Worm (Caenorhabditis elegans) whole organism, L1 larva: Measurements from ENCODE around the gene npax-1.

ENCODE experiments used
- C16A3.4 ChIP-seq: fragments of 150-350 bp; optimal IDR thresholded peaks from 2 replicates; lab custom pipeline; 2014; ENCODE audit warnings: missing biosample characterization, missing genetic modification characterization
- aha-1 ChIP-seq: fragments of 150-350 bp; optimal IDR thresholded peaks from 2 replicates; lab custom pipeline; 2014; ENCODE audit warnings: missing biosample characterization, missing genetic modification characterization
- alr-1 ChIP-seq: fragments of 200-800 bp; sonication (Bioruptor generic); optimal IDR thresholded peaks from 2 replicates; lab custom pipeline; 2018; ENCODE audit warnings: borderline replicate concordance, mild to moderate bottlenecking, missing genetic modification characterization, missing compliant biosample characterization
- blmp-1 ChIP-seq: fragments of 150-350 bp; optimal IDR thresholded peaks from 2 replicates; lab custom pipeline; 2014; ENCODE audit warnings: missing biosample characterization, missing genetic modification characterization
- ceh-82 ChIP-seq, 3 experiments: fragments of 150-350 bp in 1 of 3; sonication (generic microtip) in 2 of 3; optimal IDR thresholded peaks; 2 replicates each; lab custom pipeline; 2014 to 2017; ENCODE audit warnings: missing biosample characterization in 3 of 3, missing genetic modification characterization in 3 of 3
- ces-1 ChIP-seq: fragments of 150-350 bp; optimal IDR thresholded peaks from 2 replicates; lab custom pipeline; 2014; ENCODE audit warnings: missing biosample characterization, missing genetic modification reagents, missing genetic modification characterization
- efl-1 ChIP-seq, 4 experiments: fragments of 150-350 bp; optimal IDR thresholded peaks in 3 of 4; peaks in 1 of 4; 1 replicate in 1 of 4; 2 replicates in 3 of 4; lab custom pipeline; 2014; ENCODE audit warnings: missing biosample characterization in 2 of 4, missing genetic modification characterization in 2 of 4, missing genetic modification reagents in 2 of 4
- efl-3 ChIP-seq: fragments of 200-800 bp; sonication (Bioruptor generic); optimal IDR thresholded peaks from 2 replicates; lab custom pipeline; 2018; ENCODE audit warnings: mild to moderate bottlenecking, missing genetic modification characterization, missing compliant biosample characterization
- egl-27 ChIP-seq, 2 experiments: fragments of 150-350 bp in 1 of 2; sonication (generic microtip); optimal IDR thresholded peaks; 3 replicates each; lab custom pipeline; 2017 to 2018; ENCODE audit warnings: missing biosample characterization in 2 of 2, missing genetic modification characterization in 2 of 2, missing genetic modification reagents in 2 of 2
- elt-3 ChIP-seq, 6 experiments: fragments of 150-350 bp in 1 of 6; sonication (generic microtip); optimal IDR thresholded peaks; 2 replicates each; lab custom pipeline; 2017 to 2018; ENCODE audit warnings: missing biosample characterization in 6 of 6, missing genetic modification characterization in 6 of 6, inconsistent platforms in 1 of 6
- fkh-10 ChIP-seq: sonication (generic microtip); optimal IDR thresholded peaks from 2 replicates; lab custom pipeline; 2017; ENCODE audit warnings: missing biosample characterization, missing genetic modification reagents, missing genetic modification characterization
- fos-1 ChIP-seq: fragments of 150-350 bp; optimal IDR thresholded peaks from 2 replicates; lab custom pipeline; 2014; ENCODE audit warnings: missing biosample characterization, missing genetic modification characterization
- hlh-4 ChIP-seq: sonication (generic microtip); optimal IDR thresholded peaks from 2 replicates; lab custom pipeline; 2016; ENCODE audit warnings: mild to moderate bottlenecking, missing genetic modification characterization, missing compliant biosample characterization
- irx-1 ChIP-seq: sonication (generic microtip); optimal IDR thresholded peaks from 2 replicates; lab custom pipeline; 2016; ENCODE audit warnings: missing genetic modification characterization, missing compliant biosample characterization
- lin-14 ChIP-seq: fragments of 200-800 bp; sonication (Bioruptor generic); optimal IDR thresholded peaks from 2 replicates; lab custom pipeline; 2018; ENCODE audit warnings: mild to moderate bottlenecking, missing genetic modification characterization, moderate library complexity, missing compliant biosample characterization
- lin-15B ChIP-seq: fragments of 150-350 bp; sonication (generic microtip); optimal IDR thresholded peaks from 3 replicates; lab custom pipeline; 2014; ENCODE audit warnings: missing biosample characterization, missing genetic modification characterization
- lin-35 ChIP-seq, 2 experiments: fragments of 150-350 bp; optimal IDR thresholded peaks; 2 replicates each; lab custom pipeline; 2014; ENCODE audit warnings: missing biosample characterization in 2 of 2, missing genetic modification characterization in 2 of 2, missing genetic modification reagents in 2 of 2
- lin-39 ChIP-seq: fragments of 150-350 bp; optimal IDR thresholded peaks from 2 replicates; lab custom pipeline; 2014; ENCODE audit warnings: missing biosample characterization, missing genetic modification reagents, missing genetic modification characterization
- lir-3 ChIP-seq: sonication (generic microtip); optimal IDR thresholded peaks from 2 replicates; lab custom pipeline; 2016; ENCODE audit warnings: mild to moderate bottlenecking, missing genetic modification characterization, moderate library complexity, missing compliant biosample characterization; ENCODE audit not compliant: poor library complexity
- lsy-2 ChIP-seq, 2 experiments: fragments of 150-350 bp; optimal IDR thresholded peaks; 2 replicates each; lab custom pipeline; 2014; ENCODE audit warnings: missing biosample characterization in 2 of 2, missing genetic modification characterization in 2 of 2
- mdl-1 ChIP-seq, 2 experiments: fragments of 150-350 bp; optimal IDR thresholded peaks; 2 replicates each; lab custom pipeline; 2014 to 2017; ENCODE audit warnings: missing biosample characterization in 2 of 2, missing genetic modification characterization in 2 of 2, inconsistent platforms in 1 of 2
- mef-2 ChIP-seq: fragments of 150-350 bp; optimal IDR thresholded peaks from 2 replicates; lab custom pipeline; 2014; ENCODE audit warnings: missing biosample characterization, missing genetic modification characterization
- mep-1 ChIP-seq: fragments of 150-350 bp; optimal IDR thresholded peaks from 2 replicates; lab custom pipeline; 2014; ENCODE audit warnings: missing biosample characterization, missing genetic modification characterization
- nhr-19 ChIP-seq: fragments of 200-800 bp; sonication (Bioruptor generic); conservative IDR thresholded peaks from 2 replicates; pipeline ENCODE4 v1.3.6; 2022; ENCODE audit warnings: missing genetic modification characterization, missing compliant biosample characterization
- nhr-20 ChIP-seq: sonication (generic microtip); optimal IDR thresholded peaks from 2 replicates; lab custom pipeline; 2016; ENCODE audit warnings: mild to moderate bottlenecking, missing genetic modification characterization, missing compliant biosample characterization
- nhr-237 ChIP-seq: fragments of 150-350 bp; optimal IDR thresholded peaks from 2 replicates; lab custom pipeline; 2014; ENCODE audit warnings: missing biosample characterization, missing genetic modification characterization
- nhr-47 ChIP-seq: sonication (generic microtip); optimal IDR thresholded peaks from 2 replicates; lab custom pipeline; 2016; ENCODE audit warnings: mild to moderate bottlenecking, missing genetic modification characterization, moderate library complexity, missing compliant biosample characterization
- nhr-71 ChIP-seq: sonication (generic microtip); optimal IDR thresholded peaks from 2 replicates; lab custom pipeline; 2016; ENCODE audit warnings: mild to moderate bottlenecking, missing genetic modification characterization, moderate library complexity, missing compliant biosample characterization
- nhr-85 ChIP-seq: sonication (generic microtip); peaks from one replicate; lab custom pipeline; 2016; ENCODE audit warnings: missing genetic modification characterization, inconsistent platforms, missing compliant biosample characterization
- nhr-90 ChIP-seq: sonication (generic microtip); optimal IDR thresholded peaks from 2 replicates; lab custom pipeline; 2016; ENCODE audit warnings: mild to moderate bottlenecking, missing genetic modification characterization, missing compliant biosample characterization; ENCODE audit not compliant: poor library complexity
- pax-3 ChIP-seq: fragments of 200-800 bp; sonication (Bioruptor generic); optimal IDR thresholded peaks from 2 replicates; lab custom pipeline; 2018; ENCODE audit warnings: mild to moderate bottlenecking, missing genetic modification characterization, moderate library complexity, missing compliant biosample characterization
- pqm-1 ChIP-seq: sonication (generic microtip); optimal IDR thresholded peaks from 3 replicates; lab custom pipeline; 2017; ENCODE audit warnings: missing biosample characterization, missing genetic modification characterization
- rnt-1 ChIP-seq: sonication (generic microtip); optimal IDR thresholded peaks from 2 replicates; lab custom pipeline; 2016; ENCODE audit warnings: mild to moderate bottlenecking, missing genetic modification characterization, moderate library complexity, missing compliant biosample characterization
- snu-23 ChIP-seq: sonication (generic microtip); optimal IDR thresholded peaks from 2 replicates; lab custom pipeline; 2016; ENCODE audit warnings: missing genetic modification characterization, missing compliant biosample characterization
- sox-4 ChIP-seq: sonication (generic microtip); optimal IDR thresholded peaks from 2 replicates; lab custom pipeline; 2016; ENCODE audit warnings: missing genetic modification characterization, missing compliant biosample characterization
- sptf-1 ChIP-seq: fragments of 150-350 bp; optimal IDR thresholded peaks from 2 replicates; lab custom pipeline; 2014; ENCODE audit warnings: missing biosample characterization, missing genetic modification characterization
- sup-37 ChIP-seq: fragments of 200-800 bp; sonication (Bioruptor generic); optimal IDR thresholded peaks from 2 replicates; lab custom pipeline; 2018; ENCODE audit warnings: mild to moderate bottlenecking, missing genetic modification characterization, missing compliant biosample characterization
- tbx-2 ChIP-seq: sonication (generic microtip); optimal IDR thresholded peaks from 2 replicates; lab custom pipeline; 2016; ENCODE audit warnings: missing genetic modification characterization, missing compliant biosample characterization
- unc-130 ChIP-seq: fragments of 150-350 bp; optimal IDR thresholded peaks from 2 replicates; lab custom pipeline; 2017; ENCODE audit warnings: missing biosample characterization, missing genetic modification characterization, inconsistent platforms
- vab-15 ChIP-seq: sonication (generic microtip); optimal IDR thresholded peaks from 2 replicates; lab custom pipeline; 2017; ENCODE audit warnings: missing genotype, mild to moderate bottlenecking, missing genetic modification characterization, missing compliant biosample characterization
- zag-1 ChIP-seq: fragments of 150-350 bp; optimal IDR thresholded peaks from 2 replicates; lab custom pipeline; 2014; ENCODE audit warnings: missing biosample characterization, missing genetic modification characterization
- ztf-4 ChIP-seq: fragments of 150-350 bp; optimal IDR thresholded peaks from 2 replicates; lab custom pipeline; 2014; ENCODE audit warnings: missing biosample characterization, missing genetic modification characterization

npax-1 gene

DNA sequence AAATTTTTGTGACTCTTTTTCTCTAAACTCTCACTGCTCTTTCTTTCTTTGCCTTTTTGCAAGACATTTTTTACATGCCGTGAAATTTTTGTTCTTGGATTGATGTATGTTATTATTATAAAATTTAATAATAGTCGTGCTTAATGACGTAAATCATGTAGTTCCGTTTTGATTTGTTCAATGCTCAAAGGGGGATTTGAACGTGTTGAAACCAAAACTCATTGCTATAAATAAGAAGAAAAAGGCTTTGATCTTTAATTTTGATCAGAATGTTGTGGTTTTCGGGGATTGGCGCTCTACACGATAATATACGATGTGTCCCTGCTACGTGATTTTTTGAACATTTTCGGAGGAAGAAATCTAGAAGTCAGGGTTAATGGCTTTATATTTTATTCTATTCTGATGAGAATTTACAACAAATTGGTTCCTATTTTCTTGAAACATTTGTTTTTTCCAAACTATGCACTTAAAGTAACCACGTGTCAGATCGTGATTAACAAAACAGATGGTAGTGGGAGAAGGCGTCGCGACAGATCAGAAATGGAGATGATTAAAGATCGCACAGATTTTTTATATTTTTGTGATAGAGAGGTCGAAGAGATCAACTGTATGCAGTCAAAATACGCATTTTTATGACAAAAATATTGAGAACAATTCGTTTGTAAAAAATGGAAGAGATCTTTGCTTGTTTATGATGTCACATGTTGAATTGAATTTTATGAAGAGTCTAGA lies 10.6 kb upstream of the npax-1 start (continued):
- TF ChIP-seq sup-37 (GFP tag; lab: Kevin White, UChicago) (no peak), pqm-1 (tag; lab: Kevin White, UChicago) (no peak), efl-1 (optimal IDR thresholded peaks at IDR 0.05; lab: Kevin White, UChicago) (no peak), efl-1 (GFP tag; optimal IDR thresholded peaks at IDR 0.05 in 1 of 2; lab: Kevin White, UChicago) (peak in 1 of 2 experiments; percentile 87), lir-3 (tag; lab: Kevin White, UChicago) (no peak), nhr-71 (tag; lab: Kevin White, UChicago) (peak; percentile 19), nhr-19 (GFP tag; lab: Robert Waterston, UW) (peak; percentile 19; the same call in 1 of the 2 replicates), hlh-4 (tag; lab: Kevin White, UChicago) (no peak), ceh-82 (tag; optimal IDR thresholded peaks at IDR 0.05; lab: Kevin White, UChicago) (no peak), sox-4 (tag; lab: Kevin White, UChicago) (no peak)

DNA sequence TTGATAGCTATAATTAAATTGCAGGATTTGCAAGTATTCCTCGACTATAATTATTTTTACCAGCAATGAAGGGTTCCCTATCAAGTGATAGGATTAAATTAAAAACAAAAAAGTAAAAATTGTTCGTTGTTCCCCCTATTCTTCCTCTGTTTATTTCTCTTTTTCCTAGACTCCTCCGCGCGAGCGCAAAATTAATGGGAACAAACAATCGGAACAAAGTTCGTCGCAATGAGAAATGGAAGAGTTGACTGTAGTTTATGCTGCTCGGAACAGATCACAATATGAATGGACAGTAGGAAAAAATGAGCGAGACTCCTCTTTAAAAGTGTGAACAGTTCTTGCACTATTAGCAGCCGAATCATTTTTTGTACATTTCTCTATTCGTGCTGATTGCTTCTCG lies 9.6 kb upstream of the npax-1 start:
- no peak for TF ChIP-seq pax-3
- no peak for TF ChIP-seq blmp-1 (tag; lab: Kevin White, UChicago)
- TF ChIP-seq egl-27 (tag; optimal IDR thresholded peaks at IDR 0.05; lab: Kevin White, UChicago), result no peak
- TF ChIP-seq mef-2 (tag; lab: Kevin White, UChicago), result no peak
- TF ChIP-seq fkh-10, result no peak
- TF ChIP-seq lin-15B (tag; lab: Kevin White, UChicago), result no peak
- TF ChIP-seq lsy-2 (tag; optimal IDR thresholded peaks at IDR 0.05; lab: Kevin White, UChicago), result no peak
- no peak for TF ChIP-seq sox-4 (tag; lab: Kevin White, UChicago)
- no peak for TF ChIP-seq lin-14 (GFP tag; lab: Kevin White, UChicago)
- no peak for TF ChIP-seq alr-1
- TF ChIP-seq nhr-237 (tag; lab: Kevin White, UChicago), result no peak
- TF ChIP-seq ces-1 (GFP tag; lab: Kevin White, UChicago), result no peak
- no peak for TF ChIP-seq aha-1 (tag; lab: Kevin White, UChicago)

DNA sequence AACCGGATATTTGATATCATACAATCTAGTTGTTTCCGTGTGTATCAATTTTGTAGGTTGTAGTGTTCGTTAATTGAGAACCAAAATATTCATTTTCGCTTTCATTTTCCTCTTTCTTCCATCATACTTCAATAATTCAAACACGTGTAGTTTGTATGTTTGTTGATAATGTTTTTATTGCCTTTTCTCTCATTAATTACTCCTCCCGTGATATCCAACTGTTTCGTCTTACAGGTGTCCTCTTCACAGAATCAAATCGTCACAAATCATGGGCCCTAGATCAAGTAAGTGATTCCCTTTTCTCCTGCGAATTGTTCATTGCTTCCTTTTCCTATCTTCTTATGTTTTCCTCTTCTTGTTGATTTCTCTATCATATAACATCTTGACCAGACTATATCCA lies 7.9 kb upstream of the npax-1 start, which contains the start of gene nhr-21:
nhr-21 (plus strand) TSS at position 235 of the 400 bp plus-strand sequence.
- TF ChIP-seq nhr-47, result peak; percentile 46
- TF ChIP-seq mep-1, result no peak
- no peak for TF ChIP-seq efl-3 (GFP tag; lab: Kevin White, UChicago)
- peak; percentile 98 for TF ChIP-seq nhr-85
- TF ChIP-seq pax-3, result no peak
- TF ChIP-seq zag-1 (tag; lab: Kevin White, UChicago), result no peak
- peak in 1 of 2 experiments; percentile 40 for TF ChIP-seq lin-35 (GFP tag; optimal IDR thresholded peaks at IDR 0.05; lab: Kevin White, UChicago)
- peak; percentile 21 for TF ChIP-seq ztf-4 (tag; lab: Kevin White, UChicago)
- peak; percentile 44 for TF ChIP-seq irx-1 (tag; lab: Kevin White, UChicago)
- peak in 1 of 2 experiments; percentile 58 for TF ChIP-seq mdl-1 (tag; optimal IDR thresholded peaks at IDR 0.05; lab: Kevin White, UChicago)
- TF ChIP-seq blmp-1 (tag; lab: Kevin White, UChicago), result peak; percentile 89
- TF ChIP-seq vab-15, result peak; percentile 61
- TF ChIP-seq nhr-20 (tag; lab: Kevin White, UChicago), result peak; percentile 89
- TF ChIP-seq nhr-71 (tag; lab: Kevin White, UChicago), result peak; percentile 88
- TF ChIP-seq sptf-1 (tag; lab: Kevin White, UChicago), result no peak
- peak; percentile 18 for TF ChIP-seq fos-1 (tag; lab: Kevin White, UChicago)
- peak; percentile 74 for TF ChIP-seq nhr-19 (GFP tag; lab: Robert Waterston, UW)
- TF ChIP-seq unc-130, result peak; percentile 28
- TF ChIP-seq nhr-90 (tag; lab: Kevin White, UChicago), result peak; percentile 73
- TF ChIP-seq elt-3 (tag; optimal IDR thresholded peaks at IDR 0.05; lab: Kevin White, UChicago), result peak in 5 of 6 experiments; percentile 46 to 91 (median 62)
- peak; percentile 28 to 40 for TF ChIP-seq lsy-2 (tag; optimal IDR thresholded peaks at IDR 0.05; lab: Kevin White, UChicago)
- TF ChIP-seq C16A3.4 (tag; lab: Kevin White, UChicago), result peak; percentile 23
- peak; percentile 66 for TF ChIP-seq snu-23 (GFP tag; lab: Kevin White, UChicago)
- TF ChIP-seq rnt-1 (tag; lab: Kevin White, UChicago), result peak; percentile 14
- TF ChIP-seq lin-14 (GFP tag; lab: Kevin White, UChicago), result peak; percentile 85
- TF ChIP-seq lin-39, result no peak
- TF ChIP-seq tbx-2 (tag; lab: Kevin White, UChicago), result peak; percentile 35
- TF ChIP-seq, all 84 proteins: peak for 21
